Worm (Caenorhabditis elegans): ENCODE data around the gene fbxb-74.

The fbxb-74 gene

ce11 chrIV:4407055-4407461, 32.0 kb downstream of the fbxb-74 start (continued):
- TF ChIP-seq unc-55 (GFP tag; optimal IDR thresholded peaks at IDR 0.05) (no peak), zip-5 (tag; optimal IDR thresholded peaks at IDR 0.05) (no peak), Y22D7AL.16 (tag; optimal IDR thresholded peaks at IDR 0.05) (no peak), nhr-232 (tag; optimal IDR thresholded peaks at IDR 0.05) (no peak), C38D4.7 (GFP tag; optimal IDR thresholded peaks at IDR 0.05) (peak; percentile 5)

- peak; percentile 44 for TF ChIP-seq ceh-2 (tag; optimal IDR thresholded peaks at IDR 0.05)
- no peak for TF ChIP-seq odd-2 (tag; optimal IDR thresholded peaks at IDR 0.05)
- TF ChIP-seq ceh-31 (tag; optimal IDR thresholded peaks at IDR 0.05): peak; percentile 69
- no peak for TF ChIP-seq hlh-30 (tag; optimal IDR thresholded peaks at IDR 0.05; ENCODE audit: insufficient read depth)
- peak; percentile 62 for TF ChIP-seq ref-2 (tag; optimal IDR thresholded peaks at IDR 0.05)
- no peak for TF ChIP-seq unc-3 (GFP tag; conservative IDR thresholded peaks at IDR 0.05)
- TF ChIP-seq unc-3 (tag; optimal IDR thresholded peaks at IDR 0.05): no peak
- TF ChIP-seq unc-55 (GFP tag; optimal IDR thresholded peaks at IDR 0.05): no peak
- no peak for TF ChIP-seq che-1 (tag; optimal IDR thresholded peaks at IDR 0.05)
- TF ChIP-seq ttx-3 (tag; optimal IDR thresholded peaks at IDR 0.05): no peak
- no peak for TF ChIP-seq ceh-6 (GFP tag; optimal IDR thresholded peaks at IDR 0.05)
- no peak for TF ChIP-seq pqm-1 (tag; optimal IDR thresholded peaks at IDR 0.05)
- TF ChIP-seq hlh-13 (GFP tag; optimal IDR thresholded peaks at IDR 0.05): no peak
- TF ChIP-seq sox-2 (GFP tag; IDR thresholded peaks at IDR 0.05): no peak
- no peak for TF ChIP-seq gmeb-2 (tag; optimal IDR thresholded peaks at IDR 0.05)
- peak; percentile 90 for TF ChIP-seq unc-42 (tag; optimal IDR thresholded peaks at IDR 0.05)
- peak; percentile 59 for TF ChIP-seq ceh-34 (tag; optimal IDR thresholded peaks at IDR 0.05)
- no peak for TF ChIP-seq unc-86 (tag; optimal IDR thresholded peaks at IDR 0.05)
- TF ChIP-seq npax-4 (tag; optimal IDR thresholded peaks at IDR 0.05): no peak
- TF ChIP-seq hlh-15 (tag; optimal IDR thresholded peaks at IDR 0.05): no peak
- no peak for TF ChIP-seq ceh-48 (tag; optimal IDR thresholded peaks at IDR 0.05)
- no peak for TF ChIP-seq Y22D7AL.16 (tag; optimal IDR thresholded peaks at IDR 0.05)
- TF ChIP-seq tbx-2 (tag; optimal IDR thresholded peaks at IDR 0.05): peak; percentile 68
- no peak for TF ChIP-seq lin-11 (tag; optimal IDR thresholded peaks at IDR 0.05)
- peak; percentile 6 for TF ChIP-seq K09A11.1 (tag; optimal IDR thresholded peaks at IDR 0.05; ENCODE audit: insufficient read depth)
- TF ChIP-seq zip-5 (tag; optimal IDR thresholded peaks at IDR 0.05): no peak
- TF ChIP-seq fkh-6 (tag; optimal IDR thresholded peaks at IDR 0.05): peak; percentile 30
- peak; percentile 33 for TF ChIP-seq nfya-1 (tag; optimal IDR thresholded peaks at IDR 0.05)
- TF ChIP-seq sox-4 (tag; optimal IDR thresholded peaks at IDR 0.05): no peak
- TF ChIP-seq fax-1 (tag; optimal IDR thresholded peaks at IDR 0.05): no peak
- TF ChIP-seq tbx-7 (tag; optimal IDR thresholded peaks at IDR 0.05): no peak
- TF ChIP-seq hlh-8 (tag; optimal IDR thresholded peaks at IDR 0.05): no peak
- TF ChIP-seq ceh-14 (tag; optimal IDR thresholded peaks at IDR 0.05): peak; percentile 45
- no peak for TF ChIP-seq T23F11.4 (GFP tag; optimal IDR thresholded peaks at IDR 0.05)
- peak; percentile 62 for TF ChIP-seq ceh-18 (tag; optimal IDR thresholded peaks at IDR 0.05)
- TF ChIP-seq ceh-19 (GFP tag; optimal IDR thresholded peaks at IDR 0.05): no peak
- no peak for TF ChIP-seq lim-6 (tag; optimal IDR thresholded peaks at IDR 0.05)
- TF ChIP-seq hlh-6 (tag; optimal IDR thresholded peaks at IDR 0.05): no peak
- no peak for TF ChIP-seq pax-1 (tag; optimal IDR thresholded peaks at IDR 0.05)
- no peak for TF ChIP-seq pha-2 (tag; optimal IDR thresholded peaks at IDR 0.05)
Observed at ce11 chrIV:4406054-4406539, 33.0 kb downstream of the fbxb-74 start.
